Worm (Caenorhabditis elegans) whole organism, L4 larva: ENCODE data around the gene srx-92.

Experiments used
- ZK337.2 ChIP-seq: fragments of 200-800 bp; sonication (Bioruptor generic); IDR thresholded peaks from 2 replicates; pipeline ENCODE4 v1.3.6; 2022; ENCODE audit warnings: missing genetic modification reagents, missing genetic modification characterization, missing compliant biosample characterization
- aha-1 ChIP-seq: fragments of 150-350 bp; peaks from one replicate; lab custom pipeline; 2014; ENCODE audit warnings: missing biosample characterization, missing genetic modification characterization
- ama-1 ChIP-seq: fragments of 150-350 bp; optimal IDR thresholded peaks from 2 replicates; lab custom pipeline; 2014; ENCODE audit warnings: inconsistent platforms, mixed read lengths
- ceh-32 ChIP-seq: sonication (generic microtip); optimal IDR thresholded peaks from 2 replicates; lab custom pipeline; 2016; ENCODE audit warnings: mild to moderate bottlenecking, missing genetic modification characterization, missing compliant biosample characterization; ENCODE audit not compliant: poor library complexity
- egl-27 ChIP-seq: sonication (generic microtip); optimal IDR thresholded peaks from 3 replicates; lab custom pipeline; 2017; ENCODE audit warnings: missing biosample characterization, missing genetic modification reagents, missing genetic modification characterization
- lin-13 ChIP-seq: fragments of 150-350 bp; optimal IDR thresholded peaks from 2 replicates; lab custom pipeline; 2014; ENCODE audit warnings: missing biosample characterization, missing genetic modification reagents, missing genetic modification characterization
- nhr-41 ChIP-seq: fragments of 200-800 bp; sonication (Bioruptor generic); IDR thresholded peaks from 2 replicates; pipeline ENCODE4 v1.3.6; 2022; ENCODE audit warnings: missing genetic modification reagents, missing genetic modification characterization, missing compliant biosample characterization
- pha-4 ChIP-seq, 2 experiments: fragments of 150-350 bp in 1 of 2; fragments of 200-800 bp in 1 of 2; sonication (Bioruptor generic) in 1 of 2; IDR thresholded peaks in 1 of 2; optimal IDR thresholded peaks in 1 of 2; 2 replicates each; pipeline versions ENCODE4 v1.3.6 to Lab custom; 2014 to 2022; ENCODE audit warnings: missing genetic modification characterization in 2 of 2, missing genetic modification reagents in 2 of 2, missing biosample characterization in 1 of 2, missing compliant biosample characterization in 1 of 2
- ztf-11 ChIP-seq: fragments of 150-350 bp; optimal IDR thresholded peaks from 2 replicates; lab custom pipeline; 2014; ENCODE audit warnings: missing biosample characterization, missing genetic modification characterization

DNA sequence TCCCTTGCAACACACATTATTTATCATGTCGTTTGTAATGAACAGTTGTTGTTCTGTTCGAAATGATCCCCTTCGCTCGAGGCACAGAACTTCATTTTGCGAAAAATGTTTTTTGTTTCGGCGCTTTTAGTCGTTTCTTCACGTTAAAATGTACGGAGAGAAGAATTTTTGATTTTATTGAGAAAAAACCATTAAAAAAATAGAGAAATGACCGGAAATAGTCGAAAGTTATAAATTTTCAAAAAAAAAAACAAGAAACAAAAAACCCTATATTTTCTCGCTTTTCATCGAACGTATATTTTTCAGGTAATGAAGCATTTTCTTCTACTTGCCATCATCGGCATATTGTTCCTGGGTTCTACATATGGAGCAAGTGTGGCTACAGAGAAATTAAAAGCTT, 7.1 kb upstream of the srx-92 start, which contains the start of gene F10G2.1:
- TF ChIP-seq lin-13 (GFP tag; lab: Kevin White, UChicago), result no peak
- TF ChIP-seq ZK337.2, result no peak
- TF ChIP-seq ztf-11 (tag; lab: Kevin White, UChicago), result no peak
- no peak for TF ChIP-seq egl-27 (tag; lab: Kevin White, UChicago)
- no peak for TF ChIP-seq nhr-41 (GFP tag; lab: Robert Waterston, UW)
- no peak for TF ChIP-seq ama-1 (lab: Kevin White, UChicago)
- TF ChIP-seq ceh-32, result no peak
- TF ChIP-seq aha-1, result peak; percentile 72
- no peak for TF ChIP-seq pha-4 (GFP tag; IDR thresholded peaks at IDR 0.05; lab: Robert Waterston, UW)
- TF ChIP-seq pha-4 (tag; optimal IDR thresholded peaks at IDR 0.05; lab: Kevin White, UChicago), result no peak
